Worm (Caenorhabditis elegans): Measurements from ENCODE around the gene eat-3.

The eat-3 gene

ce11 chrII:9275173-9275572 lies 49.5 kb upstream of the eat-3 start:
- peak in 1 of 2 experiments; percentile 6 for TF ChIP-seq lsy-2 (tag; optimal IDR thresholded peaks at IDR 0.05)
- peak; percentile 8 for TF ChIP-seq crh-2 (tag; optimal IDR thresholded peaks at IDR 0.05)
- no peak for TF ChIP-seq sma-9 (GFP tag; optimal IDR thresholded peaks at IDR 0.05)
- TF ChIP-seq sma-9 (tag; optimal IDR thresholded peaks at IDR 0.05): no peak
- no peak for TF ChIP-seq C34F6.9 (tag; optimal IDR thresholded peaks at IDR 0.05)
- no peak for TF ChIP-seq lin-39 (tag; optimal IDR thresholded peaks at IDR 0.05)
- no peak for TF ChIP-seq zag-1 (tag; optimal IDR thresholded peaks at IDR 0.05)
- no peak for TF ChIP-seq snpc-4 (tag; optimal IDR thresholded peaks at IDR 0.05)

ce11 chrII:9277153-9277552 lies 47.5 kb upstream of the eat-3 start:
- TF ChIP-seq nhr-237 (tag; optimal IDR thresholded peaks at IDR 0.05) (no peak), unc-55 (GFP tag; optimal IDR thresholded peaks at IDR 0.05) (no peak), nhr-77 (tag; optimal IDR thresholded peaks at IDR 0.05) (no peak), elt-1 (tag; optimal IDR thresholded peaks at IDR 0.05) (no peak), skn-1 (tag; optimal IDR thresholded peaks at IDR 0.05) (no peak), sma-3 (GFP tag; optimal IDR thresholded peaks at IDR 0.05) (no peak), ztf-1 (GFP tag; conservative IDR thresholded peaks at IDR 0.05) (no peak), sem-4 (tag; optimal IDR thresholded peaks at IDR 0.05) (no peak), nhr-11 (tag; optimal IDR thresholded peaks at IDR 0.05) (no peak), ceh-16 (tag; optimal IDR thresholded peaks at IDR 0.05) (no peak), crh-2 (tag; optimal IDR thresholded peaks at IDR 0.05) (no peak), nhr-25 (tag; optimal IDR thresholded peaks at IDR 0.05) (no peak)

DNA sequence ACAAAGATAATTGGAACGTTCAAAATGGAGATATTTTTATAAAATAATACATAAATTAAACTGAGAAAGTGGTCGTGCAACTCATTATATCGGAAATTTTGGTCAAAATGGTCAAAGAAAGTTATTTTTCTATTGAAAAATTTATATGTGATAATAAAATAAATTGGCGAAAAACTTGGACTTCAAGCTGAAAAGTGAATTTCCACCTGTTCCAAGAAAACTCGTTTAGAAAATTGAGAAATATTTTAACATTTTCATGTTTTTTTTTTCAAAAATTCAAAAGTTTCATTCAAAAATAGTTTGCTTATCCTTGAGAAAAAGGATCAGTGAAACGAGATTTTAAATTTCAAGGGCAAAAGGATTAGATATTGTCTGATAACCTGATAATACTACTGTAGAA lies 45.7 kb upstream of the eat-3 start:
- no peak for TF ChIP-seq ceh-16 (tag; optimal IDR thresholded peaks at IDR 0.05)
- no peak for TF ChIP-seq ztf-1 (GFP tag; conservative IDR thresholded peaks at IDR 0.05)
- TF ChIP-seq ceh-82 (tag; optimal IDR thresholded peaks at IDR 0.05): no peak
- TF ChIP-seq mab-5 (tag; optimal IDR thresholded peaks at IDR 0.05): no peak
- TF ChIP-seq elt-1 (tag; optimal IDR thresholded peaks at IDR 0.05): no peak
- TF ChIP-seq mdl-1 (tag; optimal IDR thresholded peaks at IDR 0.05): no peak
- no peak for TF ChIP-seq elt-3 (tag; optimal IDR thresholded peaks at IDR 0.05)
- no peak for TF ChIP-seq C34F6.9 (tag; optimal IDR thresholded peaks at IDR 0.05)
- no peak for TF ChIP-seq Y55F3AM.14 (GFP tag; optimal IDR thresholded peaks at IDR 0.05)
- no peak for TF ChIP-seq dmd-4 (tag; optimal IDR thresholded peaks at IDR 0.05)
- no peak for TF ChIP-seq peb-1 (tag; optimal IDR thresholded peaks at IDR 0.05)
- TF ChIP-seq ztf-4 (tag; optimal IDR thresholded peaks at IDR 0.05): no peak
- TF ChIP-seq nhr-10 (tag; optimal IDR thresholded peaks at IDR 0.05): no peak
- no peak for TF ChIP-seq lin-13 (GFP tag; optimal IDR thresholded peaks at IDR 0.05)

DNA sequence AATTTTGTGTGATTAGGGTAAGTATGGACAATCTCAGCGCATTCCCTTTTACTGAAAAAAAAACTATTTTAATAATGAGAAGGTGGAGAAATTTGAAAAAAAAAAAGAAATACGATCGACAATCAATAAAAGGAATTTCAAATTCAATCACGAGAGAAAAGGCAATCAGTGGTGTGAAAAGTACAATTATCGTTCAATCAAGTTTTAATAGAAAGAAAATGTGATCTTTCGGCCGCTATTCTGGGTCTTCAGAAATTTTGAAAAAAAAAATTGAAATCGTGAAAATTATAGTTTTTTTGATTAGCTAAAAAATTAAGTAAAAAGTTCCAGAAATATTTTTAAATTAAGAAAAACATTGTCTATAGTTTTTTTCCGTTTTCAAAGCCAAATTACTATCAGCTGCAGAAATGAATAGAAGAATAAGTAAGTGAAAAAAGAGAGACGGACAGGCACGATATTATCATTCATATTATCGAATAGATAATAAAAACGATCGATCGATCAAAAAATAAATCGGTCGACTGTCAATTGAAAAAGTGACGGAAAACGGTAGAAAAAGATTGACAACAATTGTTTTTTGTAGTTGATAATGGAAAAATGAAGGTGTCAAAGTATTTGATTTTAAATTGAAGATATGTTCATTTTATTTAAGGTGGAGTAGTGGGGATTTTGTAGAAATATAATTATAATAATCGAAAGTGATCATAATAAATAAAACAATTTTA lies 44.5 kb upstream of the eat-3 start, which contains the start of gene gldi-3:
TSS of gene gldi-3 (minus strand) at position 51 of the 725 bp plus-strand sequence.
- no peak for TF ChIP-seq unc-55 (GFP tag; optimal IDR thresholded peaks at IDR 0.05)
- TF ChIP-seq ztf-1 (GFP tag; conservative IDR thresholded peaks at IDR 0.05): no peak
- TF ChIP-seq alr-1 (tag; optimal IDR thresholded peaks at IDR 0.05): no peak
- TF ChIP-seq lsy-2 (tag; optimal IDR thresholded peaks at IDR 0.05): peak in 1 of 2 experiments; percentile 23
- no peak for TF ChIP-seq crh-2 (tag; optimal IDR thresholded peaks at IDR 0.05)
- TF ChIP-seq nhr-77 (tag; optimal IDR thresholded peaks at IDR 0.05): no peak
- TF ChIP-seq ztf-4 (tag; optimal IDR thresholded peaks at IDR 0.05): peak; percentile 16
- TF ChIP-seq mbf-1 (tag; optimal IDR thresholded peaks at IDR 0.05): no peak
- TF ChIP-seq fos-1 (tag; optimal IDR thresholded peaks at IDR 0.05): peak; percentile 48
- TF ChIP-seq blmp-1 (tag; optimal IDR thresholded peaks at IDR 0.05; ENCODE audit: insufficient read depth): no peak
- no peak for TF ChIP-seq sma-3 (GFP tag; optimal IDR thresholded peaks at IDR 0.05)
- no peak for TF ChIP-seq mab-5 (tag; optimal IDR thresholded peaks at IDR 0.05)
- no peak for TF ChIP-seq unc-39 (tag; optimal IDR thresholded peaks at IDR 0.05)
- TF ChIP-seq nhr-25 (tag; optimal IDR thresholded peaks at IDR 0.05): no peak

DNA sequence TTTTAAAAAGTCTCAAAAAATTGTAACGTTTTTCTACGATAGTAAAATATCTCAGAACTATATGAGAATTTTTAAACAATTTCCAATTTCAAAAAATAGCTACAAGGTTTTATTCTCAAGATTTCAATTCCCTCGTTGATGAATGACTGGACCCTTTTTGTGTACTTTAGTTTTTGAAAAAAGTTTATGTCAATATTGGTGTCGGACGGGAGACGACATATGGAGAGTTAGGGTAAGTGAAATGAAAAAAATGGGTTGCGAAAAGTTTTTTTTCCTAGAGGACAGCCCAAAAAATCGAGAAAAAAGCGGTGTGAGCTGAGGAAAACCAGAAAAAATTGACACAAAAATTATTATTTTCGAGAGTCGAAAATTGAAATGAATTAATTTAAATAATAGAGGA lies 43.8 kb upstream of the eat-3 start:
- TF ChIP-seq ztf-11 (tag; optimal IDR thresholded peaks at IDR 0.05): no peak
- TF ChIP-seq sma-9 (GFP tag; optimal IDR thresholded peaks at IDR 0.05): peak; percentile 3
- TF ChIP-seq sma-9 (tag; optimal IDR thresholded peaks at IDR 0.05): no peak

Measured in whole organism, L2 larva.